Fruit fly (Drosophila melanogaster) whole organism, embryonic: ENCODE results near the gene CG34253.

Experiments used
- Ada2b ChIP-seq: fragments of 200-800 bp; sonication (Bioruptor generic); IDR thresholded peaks from 2 replicates; pipeline ENCODE4 v1.3.6; 2022; ENCODE audit warnings: missing biosample characterization, missing genetic modification characterization
- Antp ChIP-seq: fragments of 200-800 bp; sonication (Bioruptor generic); optimal IDR thresholded peaks from 3 replicates; lab custom pipeline; 2016; ENCODE audit warnings: missing biosample characterization, missing genetic modification characterization
- B-H1 ChIP-seq: fragments of 200-800 bp; sonication (Bioruptor generic); IDR thresholded peaks from 3 replicates; pipeline ENCODE4 v1.3.6; 2022; ENCODE audit warnings: missing biosample characterization, missing genetic modification characterization
- Blimp-1 ChIP-seq: fragments of 200-800 bp; sonication (Bioruptor generic); optimal IDR thresholded peaks from 3 replicates; lab custom pipeline; 2018; ENCODE audit warnings: missing biosample characterization, missing genetic modification characterization, mild to moderate bottlenecking, moderate library complexity, missing genetic modification reagents
- CG11093 ChIP-seq: fragments of 200-800 bp; sonication (Bioruptor generic); IDR thresholded peaks from 3 replicates; pipeline ENCODE4 v1.3.6; 2022; ENCODE audit warnings: missing biosample characterization, missing genetic modification characterization
- CG12391 ChIP-seq: fragments of 200-800 bp; sonication (Bioruptor generic); optimal IDR thresholded peaks from 3 replicates; lab custom pipeline; 2018; ENCODE audit warnings: missing biosample characterization, mild to moderate bottlenecking, missing genetic modification characterization, moderate library complexity
- CG14667 ChIP-seq: fragments of 200-800 bp; sonication (Bioruptor generic); IDR thresholded peaks from 2 replicates; pipeline ENCODE4 v1.3.6; 2022; ENCODE audit warnings: missing biosample characterization, missing genetic modification characterization
- CG15514 ChIP-seq: fragments of 200-800 bp; sonication (Bioruptor generic); optimal IDR thresholded peaks from 3 replicates; lab custom pipeline; 2017; ENCODE audit warnings: missing biosample characterization, missing genetic modification characterization, mild to moderate bottlenecking, moderate library complexity, missing genetic modification reagents
- CG16779 ChIP-seq: fragments of 200-800 bp; sonication (Bioruptor generic); IDR thresholded peaks from 2 replicates; pipeline ENCODE4 v1.3.6; 2022; ENCODE audit warnings: missing biosample characterization, missing genetic modification characterization
- CG16863 ChIP-seq: fragments of 200-800 bp; sonication (Bioruptor generic); optimal IDR thresholded peaks from 3 replicates; lab custom pipeline; 2016; ENCODE audit warnings: missing biosample characterization, missing genetic modification characterization
- CG2120 ChIP-seq: fragments of 200-800 bp; sonication (Bioruptor generic); optimal IDR thresholded peaks from 3 replicates; lab custom pipeline; 2016; ENCODE audit warnings: missing biosample characterization, missing genetic modification characterization
- CG30431 ChIP-seq: fragments of 200-800 bp; sonication (Bioruptor generic); optimal IDR thresholded peaks from 2 replicates; lab custom pipeline; 2017; ENCODE audit warnings: missing biosample characterization, missing genetic modification characterization
- CG4424 ChIP-seq: fragments of 200-800 bp; sonication (Bioruptor generic); optimal IDR thresholded peaks from 3 replicates; lab custom pipeline; 2016; ENCODE audit warnings: missing biosample characterization, missing genetic modification characterization
- CG6654 ChIP-seq: fragments of 200-800 bp; sonication (Bioruptor generic); optimal IDR thresholded peaks from 2 replicates; lab custom pipeline; 2017; ENCODE audit warnings: missing biosample characterization, mild to moderate bottlenecking, missing genetic modification characterization
- CG6791 ChIP-seq: fragments of 200-800 bp; sonication (Bioruptor generic); IDR thresholded peaks from 3 replicates; pipeline ENCODE4 v1.3.6; 2022; ENCODE audit warnings: missing biosample characterization, missing genetic modification characterization; ENCODE audit not compliant: partially characterized antibody
- CG7372 ChIP-seq: fragments of 200-800 bp; sonication (Bioruptor generic); IDR thresholded peaks from 2 replicates; pipeline ENCODE4 v1.3.6; 2022; ENCODE audit warnings: missing biosample characterization, missing genetic modification characterization
- CG8359 ChIP-seq: fragments of 200-800 bp; sonication (Bioruptor generic); optimal IDR thresholded peaks from 2 replicates; lab custom pipeline; 2017; ENCODE audit warnings: missing biosample characterization, mild to moderate bottlenecking, missing genetic modification characterization, borderline replicate concordance
- CG8388 ChIP-seq: fragments of 200-800 bp; sonication (Bioruptor generic); optimal IDR thresholded peaks from 2 replicates; lab custom pipeline; 2019; ENCODE audit warnings: missing biosample characterization, mild to moderate bottlenecking, missing genetic modification characterization, moderate library complexity
- CG9876 ChIP-seq: fragments of 200-800 bp; sonication (Bioruptor generic); optimal IDR thresholded peaks from 2 replicates; lab custom pipeline; 2016; ENCODE audit warnings: missing biosample characterization, missing genetic modification characterization
- CG9932 ChIP-seq: fragments of 200-800 bp; sonication (Bioruptor generic); IDR thresholded peaks from 2 replicates; pipeline ENCODE4 v1.3.6; 2022; ENCODE audit warnings: missing biosample characterization, missing genetic modification characterization
- Camta ChIP-seq: fragments of 200-800 bp; sonication (Bioruptor generic); optimal IDR thresholded peaks from 2 replicates; lab custom pipeline; 2016; ENCODE audit warnings: missing biosample characterization, missing genetic modification characterization
- CoRest ChIP-seq: fragments of 200-800 bp; sonication (Bioruptor generic); optimal IDR thresholded peaks from 3 replicates; lab custom pipeline; 2018; ENCODE audit warnings: missing biosample characterization, mild to moderate bottlenecking, missing genetic modification characterization, moderate library complexity
- Dad ChIP-seq: fragments of 200-800 bp; sonication (Bioruptor generic); optimal IDR thresholded peaks from 3 replicates; lab custom pipeline; 2016; ENCODE audit warnings: missing biosample characterization, missing genetic modification characterization
- Dbx ChIP-seq: fragments of 200-800 bp; sonication (Bioruptor generic); IDR thresholded peaks from 3 replicates; pipeline ENCODE4 v1.3.6; 2022; ENCODE audit warnings: missing biosample characterization, missing genetic modification characterization
- Doc3 ChIP-seq: fragments of 200-800 bp; sonication (Bioruptor generic); IDR thresholded peaks from 3 replicates; pipeline ENCODE4 v1.3.6; 2022; ENCODE audit warnings: missing biosample characterization, missing genetic modification characterization; ENCODE audit not compliant: partially characterized antibody
- GATAe ChIP-seq: fragments of 200-800 bp; sonication (Bioruptor generic); conservative IDR thresholded peaks from 2 replicates; pipeline ENCODE4 v1.3.6; 2022; ENCODE audit warnings: missing biosample characterization, missing genetic modification characterization
- HmgD ChIP-seq: fragments of 200-800 bp; sonication (Bioruptor generic); optimal IDR thresholded peaks from 3 replicates; lab custom pipeline; 2016; ENCODE audit warnings: missing biosample characterization, missing genetic modification characterization
- Hmx ChIP-seq: fragments of 200-800 bp; sonication (Bioruptor generic); optimal IDR thresholded peaks from 2 replicates; lab custom pipeline; 2016; ENCODE audit warnings: missing biosample characterization, missing genetic modification characterization
- Jarid2 ChIP-seq: fragments of 200-800 bp; sonication (Bioruptor generic); optimal IDR thresholded peaks from 3 replicates; lab custom pipeline; 2017; ENCODE audit warnings: mild to moderate bottlenecking, missing biosample characterization, missing genetic modification reagents, missing genetic modification characterization
- Oaz ChIP-seq: fragments of 200-800 bp; sonication (Bioruptor generic); IDR thresholded peaks from 2 replicates; pipeline ENCODE4 v1.3.6; 2022; ENCODE audit warnings: missing biosample characterization, missing genetic modification characterization
- Poxn ChIP-seq: fragments of 200-800 bp; sonication (Bioruptor generic); IDR thresholded peaks from 2 replicates; pipeline ENCODE4 v1.3.6; 2022; ENCODE audit warnings: missing biosample characterization, missing genetic modification characterization
- Ptx1 ChIP-seq: fragments of 200-800 bp; sonication (Bioruptor generic); IDR thresholded peaks from 2 replicates; pipeline ENCODE4 v1.3.6; 2022; ENCODE audit warnings: missing biosample characterization, missing genetic modification characterization
- Six4 ChIP-seq: fragments of 200-800 bp; sonication (Bioruptor generic); optimal IDR thresholded peaks from 2 replicates; lab custom pipeline; 2016; ENCODE audit warnings: missing biosample characterization, missing genetic modification characterization
- amos ChIP-seq: fragments of 200-800 bp; sonication (Bioruptor generic); IDR thresholded peaks from 2 replicates; pipeline ENCODE4 v1.3.6; 2022; ENCODE audit warnings: missing biosample characterization, missing genetic modification characterization; ENCODE audit not compliant: partially characterized antibody
- ara ChIP-seq: fragments of 200-800 bp; sonication (Bioruptor generic); IDR thresholded peaks from 2 replicates; pipeline ENCODE4 v1.3.6; 2022; ENCODE audit warnings: missing biosample characterization, missing genetic modification characterization
- bcd ChIP-seq: fragments of 200-800 bp; sonication (Bioruptor generic); optimal IDR thresholded peaks from 2 replicates; lab custom pipeline; 2017; ENCODE audit warnings: missing biosample characterization, mild to moderate bottlenecking, missing genetic modification characterization
- bowl ChIP-seq: fragments of 200-800 bp; sonication (Bioruptor generic); IDR thresholded peaks from 2 replicates; pipeline ENCODE4 v1.3.6; 2022; ENCODE audit warnings: missing biosample characterization, missing genetic modification characterization
- cato ChIP-seq: fragments of 200-800 bp; sonication (Bioruptor generic); optimal IDR thresholded peaks from 2 replicates; lab custom pipeline; 2016; ENCODE audit warnings: missing biosample characterization, missing genetic modification characterization, borderline replicate concordance
- chm ChIP-seq: fragments of 200-800 bp; sonication (Bioruptor generic); IDR thresholded peaks from 2 replicates; pipeline ENCODE4 v1.3.6; 2022; ENCODE audit warnings: missing biosample characterization, missing genetic modification characterization
- da ChIP-seq: fragments of 200-800 bp; sonication (Bioruptor generic); optimal IDR thresholded peaks from 2 replicates; lab custom pipeline; 2016; ENCODE audit warnings: missing biosample characterization, missing genetic modification characterization
- emc ChIP-seq: fragments of 200-800 bp; sonication (Bioruptor generic); optimal IDR thresholded peaks from 2 replicates; lab custom pipeline; 2016; ENCODE audit warnings: missing biosample characterization, missing genetic modification characterization
- gcm2 ChIP-seq: fragments of 200-800 bp; sonication (Bioruptor generic); optimal IDR thresholded peaks from 2 replicates; lab custom pipeline; 2016; ENCODE audit warnings: missing biosample characterization, missing genetic modification characterization
- jigr1 ChIP-seq: fragments of 200-800 bp; sonication (Bioruptor generic); IDR thresholded peaks from 3 replicates; pipeline ENCODE4 v1.3.6; 2022; ENCODE audit warnings: missing biosample characterization, missing genetic modification characterization
- jing ChIP-seq: fragments of 200-800 bp; sonication (Bioruptor generic); optimal IDR thresholded peaks from 2 replicates; lab custom pipeline; 2018; ENCODE audit warnings: missing biosample characterization, mild to moderate bottlenecking, missing genetic modification characterization
- lmd ChIP-seq: fragments of 200-800 bp; sonication (Bioruptor generic); IDR thresholded peaks from 2 replicates; pipeline ENCODE4 v1.3.6; 2022; ENCODE audit warnings: missing biosample characterization, missing genetic modification characterization
- nau ChIP-seq: fragments of 200-800 bp; sonication (Bioruptor generic); optimal IDR thresholded peaks from 3 replicates; lab custom pipeline; 2017; ENCODE audit warnings: missing biosample characterization, mild to moderate bottlenecking, missing genetic modification characterization, missing genetic modification reagents
- pan ChIP-seq, 4 experiments: fragments of >200 bp in 3 of 4; fragments of 200-800 bp in 1 of 4; sonication (Bioruptor generic) in 1 of 4; optimal IDR thresholded peaks in 3 of 4; IDR thresholded peaks in 1 of 4; 2 replicates each; pipeline versions ENCODE4 v1.3.6 to Lab custom; 2017 to 2022; ENCODE audit warnings: missing biosample characterization in 2 of 4, missing genetic modification characterization in 2 of 4, mixed read lengths in 1 of 4
- wdn ChIP-seq: fragments of 200-800 bp; sonication (Bioruptor generic); IDR thresholded peaks from 2 replicates; pipeline ENCODE4 v1.3.6; 2022; ENCODE audit warnings: missing biosample characterization, missing genetic modification characterization

The CG34253 gene

DNA sequence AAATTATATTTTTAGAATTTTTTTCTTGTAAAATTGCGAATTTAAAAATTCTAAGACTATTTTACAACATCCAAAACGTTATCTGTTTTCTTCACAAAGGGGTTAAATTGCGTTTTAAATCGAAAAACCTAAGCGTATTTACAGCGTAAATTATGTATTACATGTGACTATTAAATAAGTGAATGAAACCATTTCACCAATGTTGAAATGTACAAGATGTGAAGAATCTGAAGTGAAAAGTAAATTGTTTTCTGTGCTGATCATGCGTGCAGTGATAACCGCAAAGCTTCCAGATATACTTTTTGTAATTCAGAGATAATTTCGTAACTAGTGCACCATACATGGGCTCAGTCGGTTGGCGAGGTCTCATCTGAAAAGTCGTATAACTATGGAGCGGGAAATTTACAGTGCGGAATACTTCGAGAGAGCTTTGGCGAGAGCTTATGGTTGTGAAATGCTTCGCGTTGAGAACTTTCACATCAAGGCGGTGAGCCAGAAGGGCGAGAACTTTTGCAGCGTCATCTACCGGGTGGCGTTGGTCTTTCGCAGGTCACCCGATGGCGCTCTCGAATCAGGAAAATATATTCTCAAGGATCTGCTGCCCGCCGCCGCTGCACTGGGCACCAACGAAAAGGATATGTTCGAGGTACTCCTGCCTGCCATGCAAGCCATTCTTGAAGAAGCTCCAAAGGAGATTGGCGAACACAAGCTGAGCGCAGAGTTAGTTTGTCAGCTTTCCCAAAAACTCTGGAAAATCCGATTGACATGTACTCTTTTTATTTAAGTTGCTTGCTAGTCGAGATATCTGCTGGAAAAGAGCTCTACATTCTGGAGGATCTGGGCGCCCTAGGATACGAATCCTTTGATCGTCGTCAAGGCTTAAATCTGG is 27.2 kb upstream of the CG34253 start (continued):
- no peak; the same call in 1 of the 2 replicates for TF ChIP-seq amos
- TF ChIP-seq gcm2 (GFP tag; lab: Kevin White, UChicago) = no peak
- no peak for TF ChIP-seq GATAe
- no peak; the same call in 1 of the 2 replicates for TF ChIP-seq CG7372 (GFP tag; lab: Robert Waterston, UW)
- TF ChIP-seq Blimp-1 (GFP tag; lab: Kevin White, UChicago) = peak; percentile 27
- TF ChIP-seq jigr1 = no peak
- TF ChIP-seq CoRest (tag; lab: Kevin White, UChicago) = peak; percentile 64
- TF ChIP-seq CG2120 (GFP tag; lab: Kevin White, UChicago) = peak; percentile 20
- no peak for TF ChIP-seq jing (GFP tag; lab: Kevin White, UChicago)
- peak; percentile 7 for TF ChIP-seq CG16863 (GFP tag; lab: Kevin White, UChicago)
- TF ChIP-seq wdn = no peak
- TF ChIP-seq CG8388 = no peak
- TF ChIP-seq Dad (GFP tag; lab: Kevin White, UChicago) = no peak
- TF ChIP-seq CG9876 = no peak
- TF ChIP-seq bcd (GFP tag; lab: Kevin White, UChicago) = no peak
- TF ChIP-seq pan (optimal IDR thresholded peaks at IDR 0.05; lab: Kevin White, UChicago) = no peak
- TF ChIP-seq pan (GFP tag; optimal IDR thresholded peaks at IDR 0.05 in 1 of 2, IDR thresholded peaks at IDR 0.05 in 1 of 2) = no peak
- TF ChIP-seq CG14667 (GFP tag; lab: Robert Waterston, UW) = 0 out of 2 replicates have a peak, but pooled peaks have one; percentile 6
- TF ChIP-seq CG8359 (GFP tag; lab: Kevin White, UChicago) = no peak
- peak; percentile 70 for TF ChIP-seq CG16779 (GFP tag; lab: Robert Waterston, UW)
- no peak for TF ChIP-seq Doc3 (GFP tag; lab: Robert Waterston, UW)
- no peak; the same call in none of the 2 replicates for TF ChIP-seq lmd (GFP tag; lab: Robert Waterston, UW)
- TF ChIP-seq CG15514 = peak; percentile 87
- TF ChIP-seq chm (GFP tag; lab: Robert Waterston, UW) = no peak
- TF ChIP-seq CG11093 = no peak
- no peak for TF ChIP-seq CG30431
- no peak for TF ChIP-seq Poxn
- TF ChIP-seq Jarid2 (GFP tag; lab: Kevin White, UChicago) = peak; percentile 72
- TF ChIP-seq Hmx (GFP tag; lab: Kevin White, UChicago) = no peak
- no peak for TF ChIP-seq CG4424 (GFP tag; lab: Kevin White, UChicago)
- no peak for TF ChIP-seq B-H1 (GFP tag; lab: Robert Waterston, UW)
- peak; percentile 63 for TF ChIP-seq CG12391 (tag; lab: Kevin White, UChicago)
- TF ChIP-seq Six4 (GFP tag; lab: Kevin White, UChicago) = no peak
- 0 out of 2 replicates have a peak, but pooled peaks have one; percentile 19 for TF ChIP-seq Oaz (GFP tag; lab: Robert Waterston, UW)
- no peak for TF ChIP-seq emc (GFP tag; lab: Kevin White, UChicago)
- TF ChIP-seq CG9932 (GFP tag; lab: Robert Waterston, UW) = no peak
- no peak for TF ChIP-seq ara
- TF ChIP-seq nau (GFP tag; lab: Kevin White, UChicago) = peak; percentile 45
- TF ChIP-seq da (GFP tag; lab: Kevin White, UChicago) = no peak
- no peak for TF ChIP-seq CG6654 (GFP tag; lab: Kevin White, UChicago)
- TF ChIP-seq Antp = peak; percentile 27
- 0 out of 2 replicates have a peak, but pooled peaks have one; percentile 9 for TF ChIP-seq Ada2b (GFP tag; lab: Robert Waterston, UW)
- TF ChIP-seq Dbx = peak; percentile 66
- peak; percentile 32; the same call in 1 of the 2 replicates for TF ChIP-seq Ptx1 (GFP tag; lab: Robert Waterston, UW)
- TF ChIP-seq HmgD = peak; percentile 43
- TF ChIP-seq CG6791 (GFP tag; lab: Robert Waterston, UW) = no peak
- TF ChIP-seq Camta (GFP tag; lab: Kevin White, UChicago) = peak; percentile 22
- no peak for TF ChIP-seq cato
- peak; percentile 48; the same call in 1 of the 2 replicates for TF ChIP-seq bowl (GFP tag; lab: Robert Waterston, UW)
